Fruit fly (Drosophila melanogaster) whole organism, pupa: ENCODE data around the gene bond.

Experiments used
- CG13204 ChIP-seq: fragments of 200-800 bp; sonication (Bioruptor generic); optimal IDR thresholded peaks from 2 replicates; lab custom pipeline; 2018; ENCODE audit warnings: missing biosample characterization, mild to moderate bottlenecking, missing genetic modification characterization, moderate library complexity
- CG15710 ChIP-seq: fragments of 200-800 bp; sonication (Bioruptor generic); optimal IDR thresholded peaks from 2 replicates; lab custom pipeline; 2018; ENCODE audit warnings: missing biosample characterization, mild to moderate bottlenecking, missing genetic modification characterization, moderate library complexity
- CG17806 ChIP-seq: fragments of 200-800 bp; sonication (Bioruptor generic); optimal IDR thresholded peaks from 2 replicates; lab custom pipeline; 2018; ENCODE audit warnings: missing biosample characterization, mild to moderate bottlenecking, missing genetic modification characterization, moderate library complexity
- CG32121 ChIP-seq: fragments of 200-800 bp; sonication (Bioruptor generic); IDR thresholded peaks from 2 replicates; pipeline ENCODE4 v1.3.6; 2022; ENCODE audit warnings: missing biosample characterization, missing genetic modification characterization
- CG34367 ChIP-seq: fragments of 200-800 bp; sonication (Bioruptor generic); optimal IDR thresholded peaks from 2 replicates; lab custom pipeline; 2018; ENCODE audit warnings: missing biosample characterization, mild to moderate bottlenecking, missing genetic modification characterization
- CG8301 ChIP-seq: fragments of 200-800 bp; sonication (Bioruptor generic); optimal IDR thresholded peaks from 2 replicates; lab custom pipeline; 2018; ENCODE audit warnings: missing biosample characterization, mild to moderate bottlenecking, missing genetic modification characterization
- D1 ChIP-seq: fragments of 200-800 bp; sonication (Bioruptor generic); optimal IDR thresholded peaks from 2 replicates; lab custom pipeline; 2018; ENCODE audit warnings: missing biosample characterization, mild to moderate bottlenecking, missing genetic modification characterization, moderate library complexity
- EcR ChIP-seq: fragments of 200-800 bp; sonication (Bioruptor generic); optimal IDR thresholded peaks from 3 replicates; lab custom pipeline; 2019; ENCODE audit warnings: missing biosample characterization, missing genetic modification characterization, mild to moderate bottlenecking, moderate library complexity, missing genetic modification reagents
- Pif1B ChIP-seq: fragments of 200-800 bp; sonication (Bioruptor generic); optimal IDR thresholded peaks from 3 replicates; lab custom pipeline; 2016; ENCODE audit warnings: missing biosample characterization, missing genetic modification characterization
- Snoo ChIP-seq: fragments of 200-800 bp; sonication (Bioruptor generic); optimal IDR thresholded peaks from 3 replicates; lab custom pipeline; 2017; ENCODE audit warnings: missing biosample characterization, mild to moderate bottlenecking, missing genetic modification characterization, inconsistent platforms

dm6 chr3R:22584582-22584981 is 34.1 kb downstream of the bond start, which contains the start of the genes CG33107 and CG6937:
- no peak for TF ChIP-seq CG17806 (tag; lab: Kevin White, UChicago)
- no peak for TF ChIP-seq Pif1B (GFP tag; lab: Kevin White, UChicago)
- no peak for TF ChIP-seq CG13204 (GFP tag; lab: Kevin White, UChicago)
- TF ChIP-seq EcR: no peak
- TF ChIP-seq CG8301: no peak
- no peak for TF ChIP-seq CG34367 (tag; lab: Kevin White, UChicago)
- no peak for TF ChIP-seq D1 (tag; lab: Kevin White, UChicago)
- no peak for TF ChIP-seq CG32121
- no peak for TF ChIP-seq CG15710 (tag; lab: Kevin White, UChicago)
- TF ChIP-seq Snoo (tag; lab: Kevin White, UChicago): no peak
